Fruit fly (Drosophila melanogaster) whole organism, embryonic: ENCODE data around the gene RpL27A.

ENCODE experiments used
- Aef1 ChIP-seq: fragments of 200-800 bp; sonication (Bioruptor generic); IDR thresholded peaks from 3 replicates; pipeline ENCODE4 v1.3.6; 2022; ENCODE audit warnings: missing biosample characterization, missing genetic modification characterization
- Atf-2 ChIP-seq: fragments of 200-800 bp; sonication (Bioruptor generic); optimal IDR thresholded peaks from 2 replicates; lab custom pipeline; 2016; ENCODE audit warnings: missing biosample characterization, missing genetic modification characterization
- CG1024 ChIP-seq: fragments of 200-800 bp; sonication (Bioruptor generic); IDR thresholded peaks from 2 replicates; pipeline ENCODE4 v1.3.6; 2022; ENCODE audit warnings: missing biosample characterization, missing genetic modification characterization
- CG10267 ChIP-seq: fragments of 200-800 bp; sonication (Bioruptor generic); optimal IDR thresholded peaks from 2 replicates; lab custom pipeline; 2018; ENCODE audit warnings: missing biosample characterization, mild to moderate bottlenecking, missing genetic modification characterization, moderate library complexity
- CG10321 ChIP-seq: fragments of 200-800 bp; sonication (Bioruptor generic); IDR thresholded peaks from 2 replicates; pipeline ENCODE4 v1.3.6; 2022; ENCODE audit warnings: missing biosample characterization, missing genetic modification characterization
- CG11560 ChIP-seq: fragments of 200-800 bp; sonication (Bioruptor generic); IDR thresholded peaks from 3 replicates; pipeline ENCODE4 v1.3.6; 2022; ENCODE audit warnings: missing biosample characterization, missing genetic modification characterization
- CG12391 ChIP-seq: fragments of 200-800 bp; sonication (Bioruptor generic); optimal IDR thresholded peaks from 3 replicates; lab custom pipeline; 2018; ENCODE audit warnings: missing biosample characterization, mild to moderate bottlenecking, missing genetic modification characterization, moderate library complexity
- CG13624 ChIP-seq: fragments of 200-800 bp; sonication (Bioruptor generic); optimal IDR thresholded peaks from 2 replicates; lab custom pipeline; 2016; ENCODE audit warnings: missing biosample characterization, missing genetic modification characterization
- CG14710 ChIP-seq: fragments of 200-800 bp; sonication (Bioruptor generic); optimal IDR thresholded peaks from 3 replicates; lab custom pipeline; 2019; ENCODE audit warnings: missing biosample characterization, mild to moderate bottlenecking, missing genetic modification characterization, moderate library complexity
- CG14965 ChIP-seq: fragments of 200-800 bp; sonication (Bioruptor generic); optimal IDR thresholded peaks from 2 replicates; lab custom pipeline; 2016; ENCODE audit warnings: missing biosample characterization, missing genetic modification characterization, borderline replicate concordance
- CG1603 ChIP-seq: fragments of 200-800 bp; sonication (Bioruptor generic); optimal IDR thresholded peaks from 2 replicates; lab custom pipeline; 2019; ENCODE audit warnings: missing biosample characterization, mild to moderate bottlenecking, missing genetic modification characterization, moderate library complexity
- CG16813 ChIP-seq: fragments of 200-800 bp; sonication (Bioruptor generic); IDR thresholded peaks from 3 replicates; pipeline ENCODE4 v1.3.6; 2022; ENCODE audit warnings: missing biosample characterization, missing genetic modification characterization; ENCODE audit not compliant: partially characterized antibody
- CG18764 ChIP-seq: fragments of 200-800 bp; sonication (Bioruptor generic); optimal IDR thresholded peaks from 3 replicates; lab custom pipeline; 2016; ENCODE audit warnings: missing biosample characterization, missing genetic modification characterization
- CG33557 ChIP-seq: fragments of 200-800 bp; sonication (Bioruptor generic); optimal IDR thresholded peaks from 2 replicates; lab custom pipeline; 2019; ENCODE audit warnings: missing biosample characterization, mild to moderate bottlenecking, missing genetic modification characterization, moderate library complexity
- CG3838 ChIP-seq: fragments of 200-800 bp; sonication (Bioruptor generic); optimal IDR thresholded peaks from 3 replicates; lab custom pipeline; 2016; ENCODE audit warnings: missing biosample characterization, missing genetic modification characterization
- CG3995 ChIP-seq: fragments of 200-800 bp; sonication (Bioruptor generic); optimal IDR thresholded peaks from 3 replicates; lab custom pipeline; 2016; ENCODE audit warnings: missing biosample characterization, missing genetic modification characterization
- CG4730 ChIP-seq: fragments of 200-800 bp; sonication (Bioruptor generic); IDR thresholded peaks from 2 replicates; pipeline ENCODE4 v1.3.6; 2022; ENCODE audit warnings: missing biosample characterization, missing genetic modification characterization
- CG6689 ChIP-seq: fragments of 200-800 bp; sonication (Bioruptor generic); IDR thresholded peaks from 2 replicates; pipeline ENCODE4 v1.3.6; 2022; ENCODE audit warnings: missing biosample characterization, missing genetic modification characterization
- CG8089 ChIP-seq: fragments of 200-800 bp; sonication (Bioruptor generic); optimal IDR thresholded peaks from 3 replicates; lab custom pipeline; 2016; ENCODE audit warnings: missing biosample characterization, missing genetic modification characterization
- CTCF ChIP-seq: fragments of 200-800 bp; sonication (Bioruptor generic); optimal IDR thresholded peaks from 2 replicates; lab custom pipeline; 2017; ENCODE audit warnings: missing biosample characterization, mild to moderate bottlenecking, missing genetic modification characterization, moderate library complexity
- Doc3 ChIP-seq: fragments of 200-800 bp; sonication (Bioruptor generic); IDR thresholded peaks from 3 replicates; pipeline ENCODE4 v1.3.6; 2022; ENCODE audit warnings: missing biosample characterization, missing genetic modification characterization; ENCODE audit not compliant: partially characterized antibody
- ERR ChIP-seq: fragments of 200-800 bp; sonication (Bioruptor generic); optimal IDR thresholded peaks from 2 replicates; lab custom pipeline; 2016; ENCODE audit warnings: missing biosample characterization, missing genetic modification characterization
- Eip74EF ChIP-seq, 2 experiments: fragments of 200-800 bp in 1 of 2; fragments of >200 bp in 1 of 2; sonication (Bioruptor generic) in 1 of 2; optimal IDR thresholded peaks; 2 replicates each; lab custom pipeline; 2017 to 2019; ENCODE audit warnings: missing biosample characterization in 2 of 2, missing genetic modification characterization in 2 of 2, mild to moderate bottlenecking in 1 of 2, moderate library complexity in 1 of 2
- HLH3B ChIP-seq: fragments of 200-800 bp; sonication (Bioruptor generic); IDR thresholded peaks from 2 replicates; pipeline ENCODE4 v1.3.6; 2022; ENCODE audit warnings: missing biosample characterization, missing genetic modification characterization
- HLH4C ChIP-seq: fragments of 200-800 bp; sonication (Bioruptor generic); IDR thresholded peaks from 3 replicates; pipeline ENCODE4 v1.3.6; 2022; ENCODE audit warnings: missing biosample characterization, missing genetic modification characterization; ENCODE audit not compliant: partially characterized antibody
- Hr51 ChIP-seq, 2 experiments: fragments of 200-800 bp; sonication (Bioruptor generic); optimal IDR thresholded peaks; 2 replicates in 1 of 2; 3 replicates in 1 of 2; lab custom pipeline; 2016 to 2018; ENCODE audit warnings: missing biosample characterization in 2 of 2, missing genetic modification characterization in 2 of 2, mild to moderate bottlenecking in 1 of 2, moderate library complexity in 1 of 2
- Mrtf ChIP-seq: fragments of 200-800 bp; sonication (Bioruptor generic); IDR thresholded peaks from 3 replicates; pipeline ENCODE4 v1.3.6; 2022; ENCODE audit warnings: missing biosample characterization, missing genetic modification characterization
- Nf-YB ChIP-seq: fragments of 200-800 bp; sonication (Bioruptor generic); optimal IDR thresholded peaks from 3 replicates; lab custom pipeline; 2019; ENCODE audit warnings: missing biosample characterization, mild to moderate bottlenecking, missing genetic modification characterization, moderate library complexity
- Side ChIP-seq: fragments of 200-800 bp; sonication (Bioruptor generic); optimal IDR thresholded peaks from 2 replicates; lab custom pipeline; 2016; ENCODE audit warnings: missing biosample characterization, missing genetic modification characterization
- Sox100B ChIP-seq: fragments of 200-800 bp; sonication (Bioruptor generic); optimal IDR thresholded peaks from 3 replicates; lab custom pipeline; 2018; ENCODE audit warnings: missing biosample characterization, mild to moderate bottlenecking, missing genetic modification characterization
- Sry-β ChIP-seq: fragments of 200-800 bp; sonication (Bioruptor generic); optimal IDR thresholded peaks from 2 replicates; lab custom pipeline; 2018; ENCODE audit warnings: missing biosample characterization, mild to moderate bottlenecking, missing genetic modification characterization, moderate library complexity
- Xrp1 ChIP-seq: fragments of 200-800 bp; sonication (Bioruptor generic); IDR thresholded peaks from 2 replicates; pipeline ENCODE4 v1.3.6; 2022; ENCODE audit warnings: missing biosample characterization, missing genetic modification characterization
- dmrt11E ChIP-seq: fragments of 200-800 bp; sonication (Bioruptor generic); optimal IDR thresholded peaks from 3 replicates; lab custom pipeline; 2018; ENCODE audit warnings: missing biosample characterization, mild to moderate bottlenecking, missing genetic modification characterization, moderate library complexity
- emc ChIP-seq: fragments of 200-800 bp; sonication (Bioruptor generic); optimal IDR thresholded peaks from 2 replicates; lab custom pipeline; 2016; ENCODE audit warnings: missing biosample characterization, missing genetic modification characterization
- ems ChIP-seq: fragments of 200-800 bp; sonication (Bioruptor generic); optimal IDR thresholded peaks from 3 replicates; lab custom pipeline; 2016; ENCODE audit warnings: missing biosample characterization, missing genetic modification characterization
- eve ChIP-seq, 2 experiments: fragments of >200 bp; optimal IDR thresholded peaks; 2 replicates each; lab custom pipeline; 2017; ENCODE audit warnings: missing biosample characterization in 2 of 2, missing genetic modification characterization in 2 of 2
- fru ChIP-seq: fragments of >200 bp; optimal IDR thresholded peaks from 2 replicates; lab custom pipeline; 2017
- gcm2 ChIP-seq: fragments of 200-800 bp; sonication (Bioruptor generic); optimal IDR thresholded peaks from 2 replicates; lab custom pipeline; 2016; ENCODE audit warnings: missing biosample characterization, missing genetic modification characterization
- gro ChIP-seq: fragments of 200-800 bp; sonication (Bioruptor generic); optimal IDR thresholded peaks from 2 replicates; lab custom pipeline; 2016; ENCODE audit warnings: missing biosample characterization, missing genetic modification characterization
- hb ChIP-seq: fragments of 200-800 bp; sonication (Bioruptor generic); IDR thresholded peaks from 3 replicates; pipeline ENCODE4 v1.3.6; 2022; ENCODE audit warnings: missing biosample characterization, missing genetic modification characterization; ENCODE audit not compliant: partially characterized antibody
- hbn ChIP-seq: fragments of 200-800 bp; sonication (Bioruptor generic); IDR thresholded peaks from 2 replicates; pipeline ENCODE4 v1.3.6; 2022; ENCODE audit warnings: missing biosample characterization, missing genetic modification characterization; ENCODE audit not compliant: partially characterized antibody
- insv ChIP-seq, 2 experiments: fragments of 200-800 bp; sonication (Bioruptor generic); optimal IDR thresholded peaks; 3 replicates each; lab custom pipeline; 2016 to 2018; ENCODE audit warnings: missing biosample characterization in 2 of 2, missing genetic modification characterization in 2 of 2
- jing ChIP-seq: fragments of 200-800 bp; sonication (Bioruptor generic); optimal IDR thresholded peaks from 2 replicates; lab custom pipeline; 2018; ENCODE audit warnings: missing biosample characterization, mild to moderate bottlenecking, missing genetic modification characterization
- knrl ChIP-seq: fragments of 200-800 bp; sonication (Bioruptor generic); IDR thresholded peaks from 3 replicates; pipeline ENCODE4 v1.3.6; 2022; ENCODE audit warnings: missing biosample characterization, missing genetic modification characterization; ENCODE audit not compliant: partially characterized antibody
- sd ChIP-seq: fragments of 200-800 bp; sonication (Bioruptor generic); optimal IDR thresholded peaks from 3 replicates; lab custom pipeline; 2018; ENCODE audit warnings: missing biosample characterization, mild to moderate bottlenecking, missing genetic modification characterization, moderate library complexity
- sens ChIP-seq: fragments of 200-800 bp; sonication (Bioruptor generic); peaks from one replicate; lab custom pipeline; 2016; ENCODE audit warnings: missing biosample characterization, missing genetic modification characterization
- sim ChIP-seq: fragments of 200-800 bp; sonication (Bioruptor generic); IDR thresholded peaks from 2 replicates; pipeline ENCODE4 v1.3.6; 2022; ENCODE audit warnings: missing biosample characterization, missing genetic modification characterization
- stwl ChIP-seq: fragments of 200-800 bp; sonication (Bioruptor generic); optimal IDR thresholded peaks from 3 replicates; lab custom pipeline; 2018; ENCODE audit warnings: missing biosample characterization, mild to moderate bottlenecking, missing genetic modification characterization, moderate library complexity
- unpg ChIP-seq: fragments of 200-800 bp; sonication (Bioruptor generic); optimal IDR thresholded peaks from 3 replicates; lab custom pipeline; 2018; ENCODE audit warnings: missing biosample characterization, mild to moderate bottlenecking, missing genetic modification characterization, moderate library complexity
- vfl ChIP-seq: fragments of 200-800 bp; sonication (Bioruptor generic); optimal IDR thresholded peaks from 2 replicates; lab custom pipeline; 2016; ENCODE audit warnings: missing biosample characterization, missing genetic modification characterization
- wdn ChIP-seq: fragments of 200-800 bp; sonication (Bioruptor generic); IDR thresholded peaks from 2 replicates; pipeline ENCODE4 v1.3.6; 2022; ENCODE audit warnings: missing biosample characterization, missing genetic modification characterization

RpL27A gene

dm6 chr2L:4444457-4444856 lies 13.7 kb downstream of the RpL27A start, which contains the start of the genes morgue and Elp3 (continued):
- no peak for TF ChIP-seq CG33557
- TF ChIP-seq CG16813, result peak; percentile 74
- TF ChIP-seq ERR (GFP tag; lab: Kevin White, UChicago), result no peak
- TF ChIP-seq CG1024 (GFP tag; lab: Robert Waterston, UW), result no peak
- 0 out of 3 replicates have a peak, but pooled peaks have one; percentile 25 for TF ChIP-seq hb (GFP tag; lab: Robert Waterston, UW)
- TF ChIP-seq CG1603, result peak; percentile 94
- peak; percentile 56 for TF ChIP-seq sens (GFP tag; lab: Kevin White, UChicago)
- peak; percentile 60; the same call in 1 of the 3 replicates for TF ChIP-seq CG11560
- TF ChIP-seq Aef1 (GFP tag; lab: Robert Waterston, UW), result no peak
- TF ChIP-seq emc (GFP tag; lab: Kevin White, UChicago), result no peak
- TF ChIP-seq dmrt11E (tag; lab: Kevin White, UChicago), result no peak
- no peak for TF ChIP-seq knrl (GFP tag; lab: Robert Waterston, UW)
- TF ChIP-seq wdn, result no peak
- TF ChIP-seq CG3995, result no peak
- no peak for TF ChIP-seq jing
- no peak for TF ChIP-seq CTCF
- no peak for TF ChIP-seq Sox100B (GFP tag; lab: Kevin White, UChicago)
- TF ChIP-seq CG4730, result no peak
- no peak for TF ChIP-seq CG18764 (GFP tag; lab: Kevin White, UChicago)
- peak; percentile 51 for TF ChIP-seq hbn (GFP tag; lab: Robert Waterston, UW)
- no peak for TF ChIP-seq CG8089
- peak; percentile 56 for TF ChIP-seq CG10267
- TF ChIP-seq Atf-2, result no peak
- no peak for TF ChIP-seq sim (GFP tag; lab: Robert Waterston, UW)
- no peak for TF ChIP-seq CG3838 (GFP tag; lab: Kevin White, UChicago)
- no peak for TF ChIP-seq CG14965 (GFP tag; lab: Kevin White, UChicago)
- TF ChIP-seq CG14710 (tag; lab: Kevin White, UChicago), result peak; percentile 55
- TF ChIP-seq Mrtf (GFP tag; lab: Robert Waterston, UW), result no peak
- no peak for TF ChIP-seq CG13624
- no peak for TF ChIP-seq Doc3 (GFP tag; lab: Robert Waterston, UW)
- peak; percentile 88 for TF ChIP-seq stwl (tag; lab: Kevin White, UChicago)
- 0 out of 2 replicates have a peak, but pooled peaks have one; percentile 6 for TF ChIP-seq Xrp1 (GFP tag; lab: Robert Waterston, UW)
- no peak for TF ChIP-seq unpg (GFP tag; lab: Kevin White, UChicago)
- TF ChIP-seq insv (GFP tag; optimal IDR thresholded peaks at IDR 0.05; lab: Kevin White, UChicago), result no peak
- TF ChIP-seq Sry-β (GFP tag; lab: Kevin White, UChicago), result no peak
- no peak for TF ChIP-seq Nf-YB (GFP tag; lab: Kevin White, UChicago)
- TF ChIP-seq sd (tag; lab: Kevin White, UChicago), result no peak
- no peak for TF ChIP-seq CG12391 (tag; lab: Kevin White, UChicago)
- TF ChIP-seq Hr51 (GFP tag; optimal IDR thresholded peaks at IDR 0.05; lab: Kevin White, UChicago), result no peak
- no peak for TF ChIP-seq HLH3B (GFP tag; lab: Robert Waterston, UW)
- TF ChIP-seq ems (GFP tag; lab: Kevin White, UChicago), result no peak
- TF ChIP-seq vfl (GFP tag; lab: Kevin White, UChicago), result no peak
- no peak for TF ChIP-seq gro (GFP tag; lab: Kevin White, UChicago)
- no peak for TF ChIP-seq gcm2 (GFP tag; lab: Kevin White, UChicago)
- no peak for TF ChIP-seq Eip74EF (GFP tag; optimal IDR thresholded peaks at IDR 0.05; lab: Kevin White, UChicago)
- no peak for TF ChIP-seq eve (GFP tag; optimal IDR thresholded peaks at IDR 0.05; lab: Kevin White, UChicago)
- TF ChIP-seq CG6689 (GFP tag; lab: Robert Waterston, UW), result no peak
- no peak for TF ChIP-seq Side
- no peak for TF ChIP-seq fru (lab: Kevin White, UChicago)
- TF ChIP-seq CG10321, result no peak
- peak; percentile 87 for TF ChIP-seq HLH4C (GFP tag; lab: Robert Waterston, UW)
